Worm (Caenorhabditis elegans) whole organism, L3 larva: ENCODE results near the gene F25F2.1.
A peak's percentile ranks its signal among the peaks of the same experiment; 100 is the strongest.

Experiments
- ZK546.5 ChIP-seq: sonication (generic microtip); optimal IDR thresholded peaks from 2 replicates; lab custom pipeline; 2017; ENCODE audit warnings: missing biosample characterization, missing genetic modification characterization
- ama-1 ChIP-seq: fragments of 150-350 bp; optimal IDR thresholded peaks from 2 replicates; lab custom pipeline; 2018
- fkh-10 ChIP-seq: sonication (generic microtip); optimal IDR thresholded peaks from 2 replicates; lab custom pipeline; 2017; ENCODE audit warnings: missing biosample characterization, missing genetic modification reagents, missing genetic modification characterization
- fos-1 ChIP-seq: fragments of 150-350 bp; optimal IDR thresholded peaks from 2 replicates; lab custom pipeline; 2014; ENCODE audit warnings: missing biosample characterization, missing genetic modification characterization
- lin-39 ChIP-seq: fragments of 150-350 bp; optimal IDR thresholded peaks from 2 replicates; lab custom pipeline; 2018; ENCODE audit warnings: missing biosample characterization, missing genetic modification reagents, missing genetic modification characterization
- nfya-1 ChIP-seq: sonication (generic microtip); optimal IDR thresholded peaks from 2 replicates; lab custom pipeline; 2017; ENCODE audit warnings: missing genetic modification characterization, mild to moderate bottlenecking, missing compliant biosample characterization, antibody characterized with exemption, moderate library complexity; ENCODE audit not compliant: insufficient read depth
- nhr-11 ChIP-seq: fragments of 150-350 bp; optimal IDR thresholded peaks from 2 replicates; lab custom pipeline; 2014; ENCODE audit warnings: missing biosample characterization, missing genetic modification characterization
- nhr-12 ChIP-seq: fragments of 150-350 bp; optimal IDR thresholded peaks from 2 replicates; lab custom pipeline; 2014; ENCODE audit warnings: missing biosample characterization, missing genetic modification characterization
- nhr-237 ChIP-seq: fragments of 150-350 bp; optimal IDR thresholded peaks from 2 replicates; lab custom pipeline; 2014; ENCODE audit warnings: missing biosample characterization, missing genetic modification characterization
- nhr-25 ChIP-seq: sonication (generic microtip); optimal IDR thresholded peaks from 2 replicates; lab custom pipeline; 2017; ENCODE audit warnings: missing biosample characterization, missing genetic modification characterization
- nhr-77 ChIP-seq: fragments of 150-350 bp; optimal IDR thresholded peaks from 2 replicates; lab custom pipeline; 2014; ENCODE audit warnings: missing biosample characterization, missing genetic modification characterization
- pqm-1 ChIP-seq: fragments of 150-350 bp; optimal IDR thresholded peaks from 2 replicates; lab custom pipeline; 2017; ENCODE audit warnings: missing biosample characterization, missing genetic modification characterization, inconsistent platforms
- skn-1 ChIP-seq: fragments of 150-350 bp; optimal IDR thresholded peaks from 2 replicates; lab custom pipeline; 2014; ENCODE audit warnings: missing biosample characterization, missing genetic modification characterization
- unc-39 ChIP-seq: sonication (generic microtip); optimal IDR thresholded peaks from 4 replicates; lab custom pipeline; 2017; ENCODE audit warnings: missing biosample characterization, missing genetic modification characterization

- TF ChIP-seq lin-39 (tag; lab: Kevin White, UChicago), result peak; percentile 7
- peak; percentile 50 for TF ChIP-seq fkh-10 (GFP tag; lab: Kevin White, UChicago)
- no peak for TF ChIP-seq nhr-77 (tag; lab: Kevin White, UChicago)
- peak; percentile 51 for TF ChIP-seq ama-1 (lab: Kevin White, UChicago)
- no peak for TF ChIP-seq nhr-12
- no peak for TF ChIP-seq skn-1 (tag; lab: Kevin White, UChicago)
- TF ChIP-seq fos-1 (tag; lab: Kevin White, UChicago), result no peak
- TF ChIP-seq nfya-1, result peak; percentile 55
- no peak for TF ChIP-seq nhr-25 (tag; lab: Kevin White, UChicago)
- no peak for TF ChIP-seq nhr-11
- no peak for TF ChIP-seq pqm-1
- no peak for TF ChIP-seq ZK546.5 (tag; lab: Kevin White, UChicago)
- no peak for TF ChIP-seq unc-39 (tag; lab: Kevin White, UChicago)
- no peak for TF ChIP-seq nhr-237 (tag; lab: Kevin White, UChicago)
These were observed 2.9 kb upstream of the F25F2.1 start for ce11 chrIII:4505726-4506125.
